Worm (Caenorhabditis elegans): ENCODE measurements around the gene R07B7.2.

Gene R07B7.2

ce11 chrV:12080274-12080673 lies 20.7 kb upstream of the R07B7.2 start, which contains the start of gene R07B7.9:
Gene R07B7.9, minus strand, starts transcription at chrV:12080374.
- TF ChIP-seq fkh-2 (tag; optimal IDR thresholded peaks at IDR 0.05): no peak
- TF ChIP-seq nhr-11 (tag; optimal IDR thresholded peaks at IDR 0.05): no peak
- no peak for TF ChIP-seq ceh-82 (tag; optimal IDR thresholded peaks at IDR 0.05)
- no peak for TF ChIP-seq ceh-16 (tag; optimal IDR thresholded peaks at IDR 0.05)

- TF ChIP-seq nhr-28 (tag; optimal IDR thresholded peaks at IDR 0.05) (no peak), fkh-10 (GFP tag; optimal IDR thresholded peaks at IDR 0.05) (no peak), snpc-4 (tag; optimal IDR thresholded peaks at IDR 0.05) (no peak), sea-2 (GFP tag; optimal IDR thresholded peaks at IDR 0.05) (no peak), ztf-4 (tag; optimal IDR thresholded peaks at IDR 0.05) (no peak), nfya-1 (tag; optimal IDR thresholded peaks at IDR 0.05; ENCODE audit: insufficient read depth) (no peak), fkh-2 (tag; optimal IDR thresholded peaks at IDR 0.05) (no peak), lsy-12 (tag; optimal IDR thresholded peaks at IDR 0.05) (no peak), nhr-237 (tag; optimal IDR thresholded peaks at IDR 0.05) (no peak), nhr-76 (tag; optimal IDR thresholded peaks at IDR 0.05) (no peak), pqm-1 (tag; optimal IDR thresholded peaks at IDR 0.05) (peak; percentile 75), pha-4 (tag; optimal IDR thresholded peaks at IDR 0.05) (peak; percentile 57), tbx-2 (tag; optimal IDR thresholded peaks at IDR 0.05) (no peak), nhr-77 (tag; optimal IDR thresholded peaks at IDR 0.05) (no peak), ceh-28 (tag; optimal IDR thresholded peaks at IDR 0.05) (no peak), elt-2 (tag; optimal IDR thresholded peaks at IDR 0.05) (peak; percentile 68), mml-1 (tag; optimal IDR thresholded peaks at IDR 0.05) (no peak), ceh-9 (tag; optimal IDR thresholded peaks at IDR 0.05) (no peak), lin-15B (tag; optimal IDR thresholded peaks at IDR 0.05) (no peak), R02D3.7 (tag; optimal IDR thresholded peaks at IDR 0.05) (no peak)
Observed at ce11 chrV:12075983-12076382, 16.4 kb upstream of the R07B7.2 start.

ce11 chrV:12074886-12075285 lies 15.3 kb upstream of the R07B7.2 start, which contains the start of gene R07B7.6:
Gene R07B7.6, minus strand, starts transcription at chrV:12074986.
- TF ChIP-seq nfya-1 (tag; optimal IDR thresholded peaks at IDR 0.05; ENCODE audit: insufficient read depth) (no peak), elt-3 (tag; optimal IDR thresholded peaks at IDR 0.05) (no peak), mml-1 (tag; optimal IDR thresholded peaks at IDR 0.05) (no peak), tbx-2 (tag; optimal IDR thresholded peaks at IDR 0.05) (no peak), fkh-2 (tag; optimal IDR thresholded peaks at IDR 0.05) (no peak), aly-2 (tag; optimal IDR thresholded peaks at IDR 0.05) (no peak), ZK546.5 (tag; optimal IDR thresholded peaks at IDR 0.05) (no peak), lsy-12 (tag; optimal IDR thresholded peaks at IDR 0.05) (no peak), unc-62 (GFP tag; optimal IDR thresholded peaks at IDR 0.05) (no peak), nhr-237 (tag; optimal IDR thresholded peaks at IDR 0.05) (no peak), fos-1 (tag; optimal IDR thresholded peaks at IDR 0.05) (no peak), zag-1 (tag; optimal IDR thresholded peaks at IDR 0.05) (no peak), lin-39 (tag; optimal IDR thresholded peaks at IDR 0.05) (no peak), nhr-43 (tag; optimal IDR thresholded peaks at IDR 0.05; ENCODE audit: poor library complexity, severe bottlenecking) (no peak), R02D3.7 (tag; optimal IDR thresholded peaks at IDR 0.05) (no peak), ztf-11 (tag; optimal IDR thresholded peaks at IDR 0.05) (no peak), daf-12 (tag; optimal IDR thresholded peaks at IDR 0.05) (no peak)

ce11 chrV:12071483-12071882 lies 11.9 kb upstream of the R07B7.2 start:
- TF ChIP-seq nhr-25 (tag; optimal IDR thresholded peaks at IDR 0.05) (peak; percentile 85), nhr-23 (tag; optimal IDR thresholded peaks at IDR 0.05) (peak; percentile 22), sea-2 (GFP tag; optimal IDR thresholded peaks at IDR 0.05) (no peak), elt-3 (tag; optimal IDR thresholded peaks at IDR 0.05) (peak in 2 of 3 experiments; percentile 12 to 27), fkh-10 (GFP tag; optimal IDR thresholded peaks at IDR 0.05) (no peak), eor-1 (tag; optimal IDR thresholded peaks at IDR 0.05) (no peak), lsy-12 (tag; optimal IDR thresholded peaks at IDR 0.05) (no peak), hmg-11 (tag; optimal IDR thresholded peaks at IDR 0.05) (no peak), nhr-28 (tag; optimal IDR thresholded peaks at IDR 0.05) (no peak), elt-1 (tag; optimal IDR thresholded peaks at IDR 0.05) (peak; percentile 55), nhr-43 (tag; optimal IDR thresholded peaks at IDR 0.05; ENCODE audit: poor library complexity, severe bottlenecking) (peak; percentile 58), R02D3.7 (tag; optimal IDR thresholded peaks at IDR 0.05) (no peak), ZK546.5 (tag; optimal IDR thresholded peaks at IDR 0.05) (no peak), mdl-1 (tag; optimal IDR thresholded peaks at IDR 0.05) (peak; percentile 1), fos-1 (tag; optimal IDR thresholded peaks at IDR 0.05) (no peak)

Measured in whole organism, L3 larva.